Worm (Caenorhabditis elegans) whole organism, L1 larva: ENCODE data around the gene T14B4.8.

Experiments
- C04F5.9 ChIP-seq: sonication (generic microtip); optimal IDR thresholded peaks from 2 replicates; lab custom pipeline; 2016; ENCODE audit warnings: missing genetic modification characterization, missing compliant biosample characterization
- F16B12.6 ChIP-seq: fragments of 150-350 bp; optimal IDR thresholded peaks from 2 replicates; lab custom pipeline; 2014; ENCODE audit warnings: missing biosample characterization, missing genetic modification characterization
- aha-1 ChIP-seq: fragments of 150-350 bp; optimal IDR thresholded peaks from 2 replicates; lab custom pipeline; 2014; ENCODE audit warnings: missing biosample characterization, missing genetic modification characterization
- aly-2 ChIP-seq: fragments of 150-350 bp; optimal IDR thresholded peaks from 2 replicates; lab custom pipeline; 2014; ENCODE audit warnings: missing biosample characterization, missing genetic modification characterization
- blmp-1 ChIP-seq: fragments of 150-350 bp; optimal IDR thresholded peaks from 2 replicates; lab custom pipeline; 2014; ENCODE audit warnings: missing biosample characterization, missing genetic modification characterization
- ceh-82 ChIP-seq, 3 experiments: fragments of 150-350 bp in 1 of 3; sonication (generic microtip) in 2 of 3; optimal IDR thresholded peaks; 2 replicates each; lab custom pipeline; 2014 to 2017; ENCODE audit warnings: missing biosample characterization in 3 of 3, missing genetic modification characterization in 3 of 3
- ces-1 ChIP-seq: fragments of 150-350 bp; optimal IDR thresholded peaks from 2 replicates; lab custom pipeline; 2014; ENCODE audit warnings: missing biosample characterization, missing genetic modification reagents, missing genetic modification characterization
- dpl-1 ChIP-seq, 3 experiments: fragments of 150-350 bp in 2 of 3; sonication (generic microtip) in 1 of 3; optimal IDR thresholded peaks; 2 replicates each; lab custom pipeline; 2014 to 2017; ENCODE audit warnings: missing biosample characterization in 3 of 3, missing genetic modification characterization in 3 of 3, missing genetic modification reagents in 3 of 3
- dsc-1 ChIP-seq: sonication (generic microtip); optimal IDR thresholded peaks from 2 replicates; lab custom pipeline; 2016; ENCODE audit warnings: mild to moderate bottlenecking, missing genetic modification characterization, missing compliant biosample characterization
- efl-1 ChIP-seq, 4 experiments: fragments of 150-350 bp; optimal IDR thresholded peaks in 3 of 4; peaks in 1 of 4; 1 replicate in 1 of 4; 2 replicates in 3 of 4; lab custom pipeline; 2014; ENCODE audit warnings: missing biosample characterization in 2 of 4, missing genetic modification characterization in 2 of 4, missing genetic modification reagents in 2 of 4
- efl-3 ChIP-seq: fragments of 200-800 bp; sonication (Bioruptor generic); optimal IDR thresholded peaks from 2 replicates; lab custom pipeline; 2018; ENCODE audit warnings: mild to moderate bottlenecking, missing genetic modification characterization, missing compliant biosample characterization
- egl-27 ChIP-seq, 2 experiments: fragments of 150-350 bp in 1 of 2; sonication (generic microtip); optimal IDR thresholded peaks; 3 replicates each; lab custom pipeline; 2017 to 2018; ENCODE audit warnings: missing biosample characterization in 2 of 2, missing genetic modification characterization in 2 of 2, missing genetic modification reagents in 2 of 2
- elt-2 ChIP-seq: sonication (generic microtip); optimal IDR thresholded peaks from 2 replicates; lab custom pipeline; 2016; ENCODE audit warnings: missing genetic modification characterization, mild to moderate bottlenecking, inconsistent platforms, missing compliant biosample characterization, missing genetic modification reagents
- ets-5 ChIP-seq: fragments of 200-800 bp; sonication (Bioruptor generic); IDR thresholded peaks from 2 replicates; pipeline ENCODE4 v1.3.6; 2022; ENCODE audit warnings: missing genetic modification characterization, missing compliant biosample characterization
- fkh-8 ChIP-seq: sonication (generic microtip); optimal IDR thresholded peaks from 2 replicates; lab custom pipeline; 2016; ENCODE audit warnings: mild to moderate bottlenecking, missing genetic modification characterization, missing compliant biosample characterization
- jun-1 ChIP-seq: fragments of 150-350 bp; optimal IDR thresholded peaks from 2 replicates; lab custom pipeline; 2014; ENCODE audit warnings: missing biosample characterization, missing genetic modification reagents, missing genetic modification characterization
- lin-14 ChIP-seq: fragments of 200-800 bp; sonication (Bioruptor generic); optimal IDR thresholded peaks from 2 replicates; lab custom pipeline; 2018; ENCODE audit warnings: mild to moderate bottlenecking, missing genetic modification characterization, moderate library complexity, missing compliant biosample characterization
- lin-15B ChIP-seq: fragments of 150-350 bp; sonication (generic microtip); optimal IDR thresholded peaks from 3 replicates; lab custom pipeline; 2014; ENCODE audit warnings: missing biosample characterization, missing genetic modification characterization
- lin-35 ChIP-seq, 2 experiments: fragments of 150-350 bp; optimal IDR thresholded peaks; 2 replicates each; lab custom pipeline; 2014; ENCODE audit warnings: missing biosample characterization in 2 of 2, missing genetic modification characterization in 2 of 2, missing genetic modification reagents in 2 of 2
- lsy-2 ChIP-seq, 2 experiments: fragments of 150-350 bp; optimal IDR thresholded peaks; 2 replicates each; lab custom pipeline; 2014; ENCODE audit warnings: missing biosample characterization in 2 of 2, missing genetic modification characterization in 2 of 2
- mdl-1 ChIP-seq, 2 experiments: fragments of 150-350 bp; optimal IDR thresholded peaks; 2 replicates each; lab custom pipeline; 2014 to 2017; ENCODE audit warnings: missing biosample characterization in 2 of 2, missing genetic modification characterization in 2 of 2, inconsistent platforms in 1 of 2
- nhr-20 ChIP-seq: sonication (generic microtip); optimal IDR thresholded peaks from 2 replicates; lab custom pipeline; 2016; ENCODE audit warnings: mild to moderate bottlenecking, missing genetic modification characterization, missing compliant biosample characterization
- nhr-47 ChIP-seq: sonication (generic microtip); optimal IDR thresholded peaks from 2 replicates; lab custom pipeline; 2016; ENCODE audit warnings: mild to moderate bottlenecking, missing genetic modification characterization, moderate library complexity, missing compliant biosample characterization
- nhr-71 ChIP-seq: sonication (generic microtip); optimal IDR thresholded peaks from 2 replicates; lab custom pipeline; 2016; ENCODE audit warnings: mild to moderate bottlenecking, missing genetic modification characterization, moderate library complexity, missing compliant biosample characterization
- nhr-77 ChIP-seq: fragments of 150-350 bp; optimal IDR thresholded peaks from 2 replicates; lab custom pipeline; 2014; ENCODE audit warnings: missing biosample characterization, missing genetic modification characterization
- nhr-85 ChIP-seq: sonication (generic microtip); peaks from one replicate; lab custom pipeline; 2016; ENCODE audit warnings: missing genetic modification characterization, inconsistent platforms, missing compliant biosample characterization
- nhr-90 ChIP-seq: sonication (generic microtip); optimal IDR thresholded peaks from 2 replicates; lab custom pipeline; 2016; ENCODE audit warnings: mild to moderate bottlenecking, missing genetic modification characterization, missing compliant biosample characterization; ENCODE audit not compliant: poor library complexity
- pag-3 ChIP-seq: sonication (generic microtip); optimal IDR thresholded peaks from 2 replicates; lab custom pipeline; 2017; ENCODE audit warnings: missing genetic modification characterization, mild to moderate bottlenecking, missing compliant biosample characterization, antibody characterized with exemption, borderline replicate concordance; ENCODE audit not compliant: insufficient read depth
- pax-3 ChIP-seq: fragments of 200-800 bp; sonication (Bioruptor generic); optimal IDR thresholded peaks from 2 replicates; lab custom pipeline; 2018; ENCODE audit warnings: mild to moderate bottlenecking, missing genetic modification characterization, moderate library complexity, missing compliant biosample characterization
- rnt-1 ChIP-seq: sonication (generic microtip); optimal IDR thresholded peaks from 2 replicates; lab custom pipeline; 2016; ENCODE audit warnings: mild to moderate bottlenecking, missing genetic modification characterization, moderate library complexity, missing compliant biosample characterization
- snu-23 ChIP-seq: sonication (generic microtip); optimal IDR thresholded peaks from 2 replicates; lab custom pipeline; 2016; ENCODE audit warnings: missing genetic modification characterization, missing compliant biosample characterization
- sptf-1 ChIP-seq: fragments of 150-350 bp; optimal IDR thresholded peaks from 2 replicates; lab custom pipeline; 2014; ENCODE audit warnings: missing biosample characterization, missing genetic modification characterization
- swsn-7 ChIP-seq: sonication (generic microtip); optimal IDR thresholded peaks from 2 replicates; lab custom pipeline; 2016; ENCODE audit warnings: missing genetic modification characterization, missing compliant biosample characterization
- tbx-2 ChIP-seq: sonication (generic microtip); optimal IDR thresholded peaks from 2 replicates; lab custom pipeline; 2016; ENCODE audit warnings: missing genetic modification characterization, missing compliant biosample characterization
- unc-130 ChIP-seq: fragments of 150-350 bp; optimal IDR thresholded peaks from 2 replicates; lab custom pipeline; 2017; ENCODE audit warnings: missing biosample characterization, missing genetic modification characterization, inconsistent platforms
- vab-15 ChIP-seq: sonication (generic microtip); optimal IDR thresholded peaks from 2 replicates; lab custom pipeline; 2017; ENCODE audit warnings: missing genotype, mild to moderate bottlenecking, missing genetic modification characterization, missing compliant biosample characterization
- xbp-1 ChIP-seq: sonication (generic microtip); optimal IDR thresholded peaks from 2 replicates; lab custom pipeline; 2016; ENCODE audit warnings: missing genetic modification characterization, missing compliant biosample characterization
- ztf-4 ChIP-seq: fragments of 150-350 bp; optimal IDR thresholded peaks from 2 replicates; lab custom pipeline; 2014; ENCODE audit warnings: missing biosample characterization, missing genetic modification characterization

The T14B4.8 gene

ce11 chrII:6683663-6684285 is 45.4 kb downstream of the T14B4.8 start, which contains the start of gene gyf-1:
gyf-1 (plus strand) TSS chrII:6684235.
- TF ChIP-seq nhr-90 (tag; lab: Kevin White, UChicago) (no peak), snu-23 (GFP tag; lab: Kevin White, UChicago) (peak; percentile 39), dsc-1 (tag; lab: Kevin White, UChicago) (no peak), pax-3 (tag; lab: Kevin White, UChicago) (no peak), nhr-77 (peak; percentile 8), sptf-1 (tag; lab: Kevin White, UChicago) (no peak), unc-130 (no peak), xbp-1 (tag; lab: Kevin White, UChicago) (no peak), F16B12.6 (peak; percentile 23), ets-5 (GFP tag; lab: Robert Waterston, UW) (no peak), elt-2 (peak; percentile 17), nhr-71 (peak; percentile 57), tbx-2 (tag; lab: Kevin White, UChicago) (peak; percentile 24), efl-1 (optimal IDR thresholded peaks at IDR 0.05; lab: Kevin White, UChicago) (peak; percentile 36 to 38), efl-1 (GFP tag; optimal IDR thresholded peaks at IDR 0.05 in 1 of 2; lab: Kevin White, UChicago) (peak; percentile 13 to 29), nhr-85 (tag; lab: Kevin White, UChicago) (no peak), lin-14 (peak; percentile 76), rnt-1 (peak; percentile 50), mdl-1 (tag; optimal IDR thresholded peaks at IDR 0.05; lab: Kevin White, UChicago) (peak in 1 of 2 experiments; percentile 55), ztf-4 (tag; lab: Kevin White, UChicago) (no peak), nhr-20 (tag; lab: Kevin White, UChicago) (peak; percentile 46), efl-3 (GFP tag; lab: Kevin White, UChicago) (no peak), lin-35 (GFP tag; optimal IDR thresholded peaks at IDR 0.05; lab: Kevin White, UChicago) (peak in 1 of 2 experiments; percentile 32), egl-27 (tag; optimal IDR thresholded peaks at IDR 0.05; lab: Kevin White, UChicago) (no peak), nhr-47 (tag; lab: Kevin White, UChicago) (peak; percentile 37), lin-15B (tag; lab: Kevin White, UChicago) (peak; percentile 58), jun-1 (tag; lab: Kevin White, UChicago) (no peak), swsn-7 (tag; lab: Kevin White, UChicago) (peak; percentile 30), vab-15 (tag; lab: Kevin White, UChicago) (peak; percentile 10), lsy-2 (tag; optimal IDR thresholded peaks at IDR 0.05; lab: Kevin White, UChicago) (peak in 1 of 2 experiments; percentile 51), aly-2 (tag; lab: Kevin White, UChicago) (peak; percentile 3), ceh-82 (tag; optimal IDR thresholded peaks at IDR 0.05; lab: Kevin White, UChicago) (peak in 1 of 3 experiments; percentile 53), C04F5.9 (tag; lab: Kevin White, UChicago) (no peak), ces-1 (GFP tag; lab: Kevin White, UChicago) (no peak), blmp-1 (tag; lab: Kevin White, UChicago) (peak; percentile 10), aha-1 (no peak), dpl-1 (GFP tag; optimal IDR thresholded peaks at IDR 0.05; lab: Kevin White, UChicago) (peak in 2 of 3 experiments; percentile 5 to 14), fkh-8 (peak; percentile 47)

- TF ChIP-seq lsy-2 (tag; optimal IDR thresholded peaks at IDR 0.05; lab: Kevin White, UChicago) = no peak
- TF ChIP-seq nhr-85 (tag; lab: Kevin White, UChicago) = peak; percentile 13
- no peak for TF ChIP-seq aha-1
- no peak for TF ChIP-seq jun-1 (tag; lab: Kevin White, UChicago)
- TF ChIP-seq pag-3 (tag; lab: Kevin White, UChicago) = no peak
- no peak for TF ChIP-seq fkh-8
Observed at ce11 chrII:6682918-6683317, 46.3 kb downstream of the T14B4.8 start.
